Worm (Caenorhabditis elegans) whole organism, late embryonic: ENCODE data around the gene kin-16.
"Not testable (repeated sequence)": the region's sequence is repeated elsewhere in the genome, so short reads cannot be mapped to it uniquely, and the experiment has no call there.

Experiments used
- ceh-18 ChIP-seq: sonication (generic microtip); optimal IDR thresholded peaks from 2 replicates; lab custom pipeline; 2016; ENCODE audit warnings: missing genetic modification characterization, missing compliant biosample characterization
- ceh-2 ChIP-seq: sonication (generic microtip); optimal IDR thresholded peaks from 2 replicates; lab custom pipeline; 2016; ENCODE audit warnings: missing genotype, missing genetic modification characterization, missing compliant biosample characterization
- ceh-34 ChIP-seq: sonication (generic microtip); optimal IDR thresholded peaks from 2 replicates; lab custom pipeline; 2016; ENCODE audit warnings: mild to moderate bottlenecking, missing genetic modification characterization, missing compliant biosample characterization
- dve-1 ChIP-seq: sonication (generic microtip); optimal IDR thresholded peaks from 2 replicates; lab custom pipeline; 2017; ENCODE audit warnings: antibody characterized with exemption, mild to moderate bottlenecking, missing genetic modification characterization, missing compliant biosample characterization
- fkh-10 ChIP-seq: fragments of 150-350 bp; optimal IDR thresholded peaks from 2 replicates; lab custom pipeline; 2014; ENCODE audit warnings: missing biosample characterization, missing genetic modification reagents, missing genetic modification characterization
- gmeb-2 ChIP-seq: sonication (generic microtip); optimal IDR thresholded peaks from 2 replicates; lab custom pipeline; 2016; ENCODE audit warnings: missing genetic modification characterization, inconsistent platforms, missing compliant biosample characterization
- hlh-8 ChIP-seq: sonication (generic microtip); optimal IDR thresholded peaks from 2 replicates; lab custom pipeline; 2016; ENCODE audit warnings: missing genotype, missing genetic modification characterization, missing compliant biosample characterization
- lim-6 ChIP-seq: sonication (generic microtip); optimal IDR thresholded peaks from 2 replicates; lab custom pipeline; 2016; ENCODE audit warnings: missing genetic modification characterization, missing compliant biosample characterization
- nhr-11 ChIP-seq: fragments of 150-350 bp; optimal IDR thresholded peaks from 2 replicates; lab custom pipeline; 2014; ENCODE audit warnings: missing biosample characterization, missing genetic modification characterization
- pat-9 ChIP-seq: fragments of 200-800 bp; sonication (Bioruptor generic); optimal IDR thresholded peaks from 2 replicates; lab custom pipeline; 2018; ENCODE audit warnings: mild to moderate bottlenecking, missing genetic modification characterization, moderate library complexity, missing compliant biosample characterization
- sdc-2 ChIP-seq: sonication (generic microtip); optimal IDR thresholded peaks from 2 replicates; lab custom pipeline; 2016; ENCODE audit warnings: missing genotype, missing genetic modification characterization, missing compliant biosample characterization
- sox-4 ChIP-seq: sonication (generic microtip); optimal IDR thresholded peaks from 2 replicates; lab custom pipeline; 2017; ENCODE audit warnings: mild to moderate bottlenecking, missing genetic modification characterization, inconsistent platforms, missing compliant biosample characterization
- syd-9 ChIP-seq: sonication (generic microtip); optimal IDR thresholded peaks from 2 replicates; lab custom pipeline; 2016; ENCODE audit warnings: mild to moderate bottlenecking, missing genetic modification characterization, moderate library complexity, missing compliant biosample characterization

ce11 chrII:9452172-9452571 lies 16.3 kb upstream of the kin-16 start, which contains the start of gene R09D1.12:
- TF ChIP-seq pat-9 (tag; lab: Kevin White, UChicago); lim-6 (tag; lab: Kevin White, UChicago); sdc-2 (tag; lab: Kevin White, UChicago); ceh-2 (tag; lab: Kevin White, UChicago); fkh-10; syd-9 (tag; lab: Kevin White, UChicago); sox-4 (tag; lab: Kevin White, UChicago); ceh-18 (tag; lab: Kevin White, UChicago); ceh-34 (tag; lab: Kevin White, UChicago); gmeb-2 (tag; lab: Kevin White, UChicago); hlh-8; nhr-11 (tag; lab: Kevin White, UChicago); dve-1 (tag; lab: Kevin White, UChicago): not testable (repeated sequence)
